Worm (Caenorhabditis elegans) whole organism, L3 larva: ENCODE measurements around the gene F19H6.5.

ENCODE experiments used
- jun-1 ChIP-seq: fragments of 150-350 bp; optimal IDR thresholded peaks from 2 replicates; lab custom pipeline; 2014; ENCODE audit warnings: missing biosample characterization, missing genetic modification reagents, missing genetic modification characterization
- unc-62 ChIP-seq: fragments of 150-350 bp; sonication (generic microtip); optimal IDR thresholded peaks from 4 replicates; lab custom pipeline; 2014; ENCODE audit warnings: missing biosample characterization, missing genetic modification reagents, missing genetic modification characterization
- zag-1 ChIP-seq: fragments of 150-350 bp; optimal IDR thresholded peaks from 2 replicates; lab custom pipeline; 2014; ENCODE audit warnings: missing biosample characterization, missing genetic modification characterization

DNA sequence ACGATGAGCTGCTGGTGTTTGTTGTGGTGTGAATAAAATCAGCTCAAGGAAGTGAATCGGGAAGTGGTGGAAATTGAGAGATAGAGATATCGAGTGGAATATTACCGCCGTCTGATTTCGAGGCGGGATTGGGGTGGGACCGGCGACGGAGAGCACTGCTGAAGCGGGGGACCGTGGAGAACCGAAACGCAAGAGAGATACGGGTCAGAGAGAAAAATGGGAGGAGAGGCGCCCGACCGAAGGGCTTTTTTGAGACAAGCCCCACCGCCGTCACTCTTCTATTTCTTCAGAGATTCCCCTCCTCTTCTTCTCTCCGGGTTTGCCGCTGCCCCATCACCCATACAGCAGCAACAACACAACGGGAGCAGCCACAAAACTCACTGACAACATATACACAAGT is 41.3 kb upstream of the F19H6.5 start:
- TF ChIP-seq unc-62 (GFP tag; lab: Kevin White, UChicago) (no peak), zag-1 (tag; lab: Kevin White, UChicago) (no peak), jun-1 (tag; lab: Kevin White, UChicago) (no peak)
